Fruit fly (Drosophila melanogaster) whole organism, wandering third instar larva: ENCODE measurements around the gene Eip63F-1.
A peak's percentile ranks its signal among the peaks of the same experiment; 100 is the strongest.

Experiments
- Dfd ChIP-seq: fragments of >200 bp; optimal IDR thresholded peaks from 2 replicates; lab custom pipeline; 2017; ENCODE audit warnings: missing biosample characterization, missing genetic modification characterization
- Hnf4 ChIP-seq: fragments of 200-800 bp; sonication (Bioruptor generic); optimal IDR thresholded peaks from 2 replicates; lab custom pipeline; 2016; ENCODE audit warnings: missing biosample characterization, mild to moderate bottlenecking, missing genetic modification characterization
- Jra ChIP-seq: sonication (Bioruptor generic); optimal IDR thresholded peaks from 2 replicates; lab custom pipeline; 2016; ENCODE audit warnings: missing biosample characterization, missing genetic modification characterization
- Myc ChIP-seq: fragments of >200 bp; optimal IDR thresholded peaks from 2 replicates; lab custom pipeline; 2017
- Sp1 ChIP-seq: fragments of 200-800 bp; sonication (Bioruptor generic); optimal IDR thresholded peaks from 3 replicates; lab custom pipeline; 2019; ENCODE audit warnings: missing biosample characterization, mild to moderate bottlenecking, missing genetic modification characterization, moderate library complexity
- h ChIP-seq: fragments of 200-800 bp; sonication (Bioruptor generic); optimal IDR thresholded peaks from 3 replicates; lab custom pipeline; 2016; ENCODE audit warnings: missing biosample characterization, mild to moderate bottlenecking, missing genetic modification characterization
- pan ChIP-seq: fragments of >200 bp; optimal IDR thresholded peaks from 2 replicates; lab custom pipeline; 2017
- psq ChIP-seq: fragments of 200-800 bp; sonication (Bioruptor generic); optimal IDR thresholded peaks from 3 replicates; lab custom pipeline; 2017; ENCODE audit warnings: missing biosample characterization, mild to moderate bottlenecking, missing genetic modification characterization, moderate library complexity
- sv ChIP-seq: fragments of 200-800 bp; sonication (Bioruptor generic); optimal IDR thresholded peaks from 3 replicates; lab custom pipeline; 2016; ENCODE audit warnings: missing biosample characterization, missing genetic modification characterization
- usp ChIP-seq: fragments of >200 bp; optimal IDR thresholded peaks from 2 replicates; lab custom pipeline; 2017; ENCODE audit warnings: missing biosample characterization, missing genetic modification characterization
- woc ChIP-seq: sonication (Bioruptor generic); optimal IDR thresholded peaks from 2 replicates; lab custom pipeline; 2016; ENCODE audit warnings: missing biosample characterization, mild to moderate bottlenecking, missing genetic modification characterization

dm6 chr3L:3902491-3903198 is 32.8 kb downstream of the Eip63F-1 start, which contains the start of gene Ubi-p63E:
- TF ChIP-seq Sp1 (GFP tag; lab: Kevin White, UChicago) (peak; percentile 70), woc (GFP tag; lab: Kevin White, UChicago) (peak; percentile 48), h (GFP tag; lab: Kevin White, UChicago) (peak; percentile 59), Hnf4 (GFP tag; lab: Kevin White, UChicago) (peak; percentile 83), Myc (no peak), Jra (GFP tag; lab: Kevin White, UChicago) (no peak), Dfd (no peak), psq (GFP tag; lab: Kevin White, UChicago) (no peak), pan (lab: Kevin White, UChicago) (no peak), usp (GFP tag; lab: Kevin White, UChicago) (no peak), sv (GFP tag; lab: Kevin White, UChicago) (peak; percentile 44)
